Worm (Caenorhabditis elegans) whole organism, L4 larva: Measurements from ENCODE around the gene Y44A6D.6.

Experiments used
- ama-1 ChIP-seq: fragments of 150-350 bp; optimal IDR thresholded peaks from 2 replicates; lab custom pipeline; 2014; ENCODE audit warnings: inconsistent platforms, mixed read lengths
- pha-4 ChIP-seq, 2 experiments: fragments of 150-350 bp in 1 of 2; fragments of 200-800 bp in 1 of 2; sonication (Bioruptor generic) in 1 of 2; IDR thresholded peaks in 1 of 2; optimal IDR thresholded peaks in 1 of 2; 2 replicates each; pipeline versions ENCODE4 v1.3.6 to Lab custom; 2014 to 2022; ENCODE audit warnings: missing genetic modification characterization in 2 of 2, missing genetic modification reagents in 2 of 2, missing biosample characterization in 1 of 2, missing compliant biosample characterization in 1 of 2
- skn-1 ChIP-seq: fragments of 150-350 bp; optimal IDR thresholded peaks from 2 replicates; lab custom pipeline; 2014; ENCODE audit warnings: missing biosample characterization, missing genetic modification characterization

- no peak for TF ChIP-seq ama-1 (lab: Kevin White, UChicago)
- no peak for TF ChIP-seq pha-4 (GFP tag; IDR thresholded peaks at IDR 0.05; lab: Robert Waterston, UW)
- no peak for TF ChIP-seq pha-4 (tag; optimal IDR thresholded peaks at IDR 0.05; lab: Kevin White, UChicago)
- TF ChIP-seq skn-1 (tag; lab: Kevin White, UChicago), result no peak
Measured at ce11 chrV:20813646-20814045, 6.5 kb downstream of the Y44A6D.6 start.
